Worm (Caenorhabditis elegans) whole organism, young adult: ENCODE results near the gene fbxb-107.

ENCODE experiments used
- F23B12.7 ChIP-seq: sonication (generic microtip); optimal IDR thresholded peaks from 2 replicates; lab custom pipeline; 2017; ENCODE audit warnings: missing genetic modification characterization, mild to moderate bottlenecking, missing compliant biosample characterization, antibody characterized with exemption, moderate library complexity; ENCODE audit not compliant: insufficient read depth
- Y79H2A.3 ChIP-seq: fragments of 200-800 bp; sonication (Bioruptor generic); conservative IDR thresholded peaks from 2 replicates; pipeline ENCODE4 v1.3.6; 2022; ENCODE audit warnings: missing genetic modification reagents, missing genetic modification characterization, missing compliant biosample characterization
- ama-1 ChIP-seq, 3 experiments: fragments of 150-350 bp in 1 of 3; sonication (generic microtip) in 2 of 3; optimal IDR thresholded peaks; 2 replicates each; lab custom pipeline; 2014 to 2018; ENCODE audit warnings: missing biosample characterization in 2 of 3, missing genetic modification characterization in 2 of 3, missing genetic modification reagents in 2 of 3
- ceh-91 ChIP-seq: fragments of 200-800 bp; sonication (Bioruptor generic); IDR thresholded peaks from 2 replicates; pipeline ENCODE4 v1.3.6; 2022; ENCODE audit warnings: missing genetic modification reagents, missing genetic modification characterization, missing compliant biosample characterization
- let-526 ChIP-seq: fragments of 200-800 bp; sonication (Bioruptor generic); IDR thresholded peaks from 2 replicates; pipeline ENCODE4 v1.3.6; 2022; ENCODE audit warnings: missing genetic modification reagents, missing genetic modification characterization, missing compliant biosample characterization
- madf-10 ChIP-seq: sonication (generic microtip); optimal IDR thresholded peaks from 2 replicates; lab custom pipeline; 2016; ENCODE audit warnings: mild to moderate bottlenecking, missing genetic modification characterization, missing compliant biosample characterization
- madf-3 ChIP-seq: fragments of 200-800 bp; sonication (Bioruptor generic); IDR thresholded peaks from 2 replicates; pipeline ENCODE4 v1.3.6; 2022; ENCODE audit warnings: missing genetic modification reagents, missing genetic modification characterization, missing compliant biosample characterization
- snpc-1.3 ChIP-seq: sonication (generic microtip); optimal IDR thresholded peaks from 2 replicates; lab custom pipeline; 2017; ENCODE audit warnings: missing genetic modification characterization, mild to moderate bottlenecking, missing compliant biosample characterization, antibody characterized with exemption, moderate library complexity, missing genotype, missing genetic modification reagents; ENCODE audit not compliant: insufficient read depth
- snpc-4 ChIP-seq, 5 experiments: fragments of 150-350 bp in 1 of 5; sonication (generic microtip) in 4 of 5; optimal IDR thresholded peaks; 2 replicates each; lab custom pipeline; 2014 to 2018; ENCODE audit warnings: missing genetic modification characterization in 5 of 5, missing biosample characterization in 3 of 5, antibody characterized with exemption in 2 of 5, mild to moderate bottlenecking in 2 of 5, missing compliant biosample characterization in 2 of 5, missing genotype in 2 of 5, moderate library complexity in 2 of 5, missing genetic modification reagents in 1 of 5
- xnd-1 ChIP-seq: sonication (generic microtip); optimal IDR thresholded peaks from 2 replicates; lab custom pipeline; 2016; ENCODE audit warnings: missing genotype, missing genetic modification reagents, missing genetic modification characterization, missing compliant biosample characterization

ce11 chrII:2742251-2742650 lies 16.3 kb upstream of the fbxb-107 start, which contains the start of gene T05A8.7:
- no peak for TF ChIP-seq xnd-1 (tag; lab: Kevin White, UChicago)
- TF ChIP-seq let-526 (GFP tag; lab: Robert Waterston, UW), result no peak
- no peak for TF ChIP-seq Y79H2A.3 (GFP tag; lab: Robert Waterston, UW)
- no peak for TF ChIP-seq madf-10 (tag; lab: Kevin White, UChicago)
- no peak for TF ChIP-seq snpc-4 (GFP tag; optimal IDR thresholded peaks at IDR 0.05; lab: Kevin White, UChicago)
- no peak for TF ChIP-seq snpc-4 (tag; optimal IDR thresholded peaks at IDR 0.05; lab: Kevin White, UChicago)
- TF ChIP-seq F23B12.7 (tag; lab: Kevin White, UChicago), result no peak
- TF ChIP-seq snpc-1.3, result no peak
- no peak for TF ChIP-seq madf-3 (GFP tag; lab: Robert Waterston, UW)
- no peak for TF ChIP-seq ceh-91 (GFP tag; lab: Robert Waterston, UW)
- TF ChIP-seq ama-1 (optimal IDR thresholded peaks at IDR 0.05; lab: Kevin White, UChicago), result no peak
- no peak for TF ChIP-seq ama-1 (GFP tag; optimal IDR thresholded peaks at IDR 0.05; lab: Kevin White, UChicago)
